Fruit fly (Drosophila melanogaster) whole organism, embryonic: ENCODE data around the gene Sar1.

ENCODE experiments used
- Aef1 ChIP-seq: fragments of 200-800 bp; sonication (Bioruptor generic); IDR thresholded peaks from 3 replicates; pipeline ENCODE4 v1.3.6; 2022; ENCODE audit warnings: missing biosample characterization, missing genetic modification characterization
- Awh ChIP-seq: fragments of 200-800 bp; sonication (Bioruptor generic); IDR thresholded peaks from 2 replicates; pipeline ENCODE4, ENCODE4 v1.3.6; 2022; ENCODE audit warnings: missing biosample characterization, missing genetic modification characterization
- CG11723 ChIP-seq: fragments of 200-800 bp; sonication (Bioruptor generic); optimal IDR thresholded peaks from 2 replicates; lab custom pipeline; 2017; ENCODE audit warnings: missing biosample characterization, mild to moderate bottlenecking, missing genetic modification characterization
- CG12104 ChIP-seq: fragments of 200-800 bp; sonication (Bioruptor generic); optimal IDR thresholded peaks from 3 replicates; lab custom pipeline; 2016; ENCODE audit warnings: missing biosample characterization, missing genetic modification characterization
- CG12769 ChIP-seq: fragments of 200-800 bp; sonication (Bioruptor generic); optimal IDR thresholded peaks from 2 replicates; lab custom pipeline; 2019; ENCODE audit warnings: missing biosample characterization, mild to moderate bottlenecking, missing genetic modification characterization, moderate library complexity
- CG13624 ChIP-seq: fragments of 200-800 bp; sonication (Bioruptor generic); optimal IDR thresholded peaks from 2 replicates; lab custom pipeline; 2016; ENCODE audit warnings: missing biosample characterization, missing genetic modification characterization
- CG14710 ChIP-seq: fragments of 200-800 bp; sonication (Bioruptor generic); optimal IDR thresholded peaks from 3 replicates; lab custom pipeline; 2019; ENCODE audit warnings: missing biosample characterization, mild to moderate bottlenecking, missing genetic modification characterization, moderate library complexity
- CG15011 ChIP-seq: fragments of 200-800 bp; sonication (Bioruptor generic); optimal IDR thresholded peaks from 3 replicates; lab custom pipeline; 2018; ENCODE audit warnings: missing biosample characterization, mild to moderate bottlenecking, missing genetic modification characterization
- CG1832 ChIP-seq: fragments of 200-800 bp; sonication (Bioruptor generic); optimal IDR thresholded peaks from 2 replicates; lab custom pipeline; 2017; ENCODE audit warnings: missing biosample characterization, mild to moderate bottlenecking, missing genetic modification characterization, inconsistent platforms
- CG30403 ChIP-seq: fragments of 200-800 bp; sonication (Bioruptor generic); optimal IDR thresholded peaks from 3 replicates; lab custom pipeline; 2016; ENCODE audit warnings: missing biosample characterization, missing genetic modification characterization
- CG31224 ChIP-seq: fragments of 200-800 bp; sonication (Bioruptor generic); IDR thresholded peaks from 2 replicates; pipeline ENCODE4 v1.3.6; 2022; ENCODE audit warnings: missing biosample characterization, missing genetic modification characterization
- CG32767 ChIP-seq: fragments of 200-800 bp; sonication (Bioruptor generic); IDR thresholded peaks from 2 replicates; pipeline ENCODE4 v1.3.6; 2022; ENCODE audit warnings: missing biosample characterization, missing genetic modification characterization
- CG3281 ChIP-seq: fragments of 200-800 bp; sonication (Bioruptor generic); optimal IDR thresholded peaks from 3 replicates; lab custom pipeline; 2017; ENCODE audit warnings: missing biosample characterization, mild to moderate bottlenecking, missing genetic modification characterization
- CG3407 ChIP-seq: fragments of 200-800 bp; sonication (Bioruptor generic); optimal IDR thresholded peaks from 2 replicates; lab custom pipeline; 2018; ENCODE audit warnings: missing biosample characterization, mild to moderate bottlenecking, missing genetic modification characterization
- CG34224 ChIP-seq: fragments of 200-800 bp; sonication (Bioruptor generic); IDR thresholded peaks from 3 replicates; pipeline ENCODE4 v1.3.6; 2022; ENCODE audit warnings: missing biosample characterization, missing genetic modification characterization; ENCODE audit not compliant: partially characterized antibody
- CG4328 ChIP-seq: fragments of 200-800 bp; sonication (Bioruptor generic); optimal IDR thresholded peaks from 3 replicates; lab custom pipeline; 2017; ENCODE audit warnings: missing biosample characterization, missing genetic modification reagents, missing genetic modification characterization
- CG6272 ChIP-seq: fragments of 200-800 bp; sonication (Bioruptor generic); IDR thresholded peaks from 2 replicates; pipeline ENCODE4 v1.3.6; 2022; ENCODE audit warnings: missing biosample characterization, missing genetic modification characterization
- CG6654 ChIP-seq: fragments of 200-800 bp; sonication (Bioruptor generic); optimal IDR thresholded peaks from 2 replicates; lab custom pipeline; 2017; ENCODE audit warnings: missing biosample characterization, mild to moderate bottlenecking, missing genetic modification characterization
- CG6765 ChIP-seq: fragments of 200-800 bp; sonication (Bioruptor generic); optimal IDR thresholded peaks from 3 replicates; lab custom pipeline; 2017; ENCODE audit warnings: missing biosample characterization, mild to moderate bottlenecking, missing genetic modification characterization
- CG7271 ChIP-seq: fragments of 200-800 bp; sonication (Bioruptor generic); optimal IDR thresholded peaks from 2 replicates; lab custom pipeline; 2018; ENCODE audit warnings: missing biosample characterization, mild to moderate bottlenecking, missing genetic modification characterization, moderate library complexity
- CG8765 ChIP-seq: fragments of 200-800 bp; sonication (Bioruptor generic); IDR thresholded peaks from 2 replicates; pipeline ENCODE4 v1.3.6; 2022; ENCODE audit warnings: missing biosample characterization, missing genetic modification characterization
- Chrac-16 ChIP-seq: fragments of 200-800 bp; sonication (Bioruptor generic); optimal IDR thresholded peaks from 3 replicates; lab custom pipeline; 2016; ENCODE audit warnings: missing biosample characterization, missing genetic modification characterization
- Gsc ChIP-seq: fragments of 200-800 bp; sonication (Bioruptor generic); IDR thresholded peaks from 2 replicates; pipeline ENCODE4 v1.3.6; 2022; ENCODE audit warnings: missing biosample characterization, missing genetic modification characterization
- Gug ChIP-seq: fragments of 200-800 bp; sonication (Bioruptor generic); IDR thresholded peaks from 4 replicates; pipeline ENCODE4 v1.3.6; 2022; ENCODE audit warnings: missing biosample characterization, missing genetic modification characterization
- HmgZ ChIP-seq: fragments of 200-800 bp; sonication (Bioruptor generic); optimal IDR thresholded peaks from 2 replicates; lab custom pipeline; 2018; ENCODE audit warnings: missing biosample characterization, mild to moderate bottlenecking, missing genetic modification characterization
- Nf-YC ChIP-seq: fragments of 200-800 bp; optimal IDR thresholded peaks from 3 replicates; lab custom pipeline; 2019; ENCODE audit warnings: missing biosample characterization, mild to moderate bottlenecking, missing genetic modification characterization, moderate library complexity
- NfI ChIP-seq: fragments of 200-800 bp; sonication (Bioruptor generic); optimal IDR thresholded peaks from 3 replicates; lab custom pipeline; 2018; ENCODE audit warnings: missing biosample characterization, mild to moderate bottlenecking, missing genetic modification characterization, moderate library complexity
- Rx ChIP-seq: fragments of 200-800 bp; sonication (Bioruptor generic); IDR thresholded peaks from 2 replicates; pipeline ENCODE4 v1.3.6; 2022; ENCODE audit warnings: missing biosample characterization, missing genetic modification characterization
- Six4 ChIP-seq: fragments of 200-800 bp; sonication (Bioruptor generic); optimal IDR thresholded peaks from 2 replicates; lab custom pipeline; 2016; ENCODE audit warnings: missing biosample characterization, missing genetic modification characterization
- Vsx1 ChIP-seq: fragments of 200-800 bp; sonication (Bioruptor generic); optimal IDR thresholded peaks from 2 replicates; lab custom pipeline; 2017; ENCODE audit warnings: missing biosample characterization, mild to moderate bottlenecking, missing genetic modification characterization, missing genetic modification reagents
- ac ChIP-seq: fragments of 200-800 bp; sonication (Bioruptor generic); optimal IDR thresholded peaks from 3 replicates; lab custom pipeline; 2017; ENCODE audit warnings: missing biosample characterization, mild to moderate bottlenecking, missing genetic modification characterization
- ase ChIP-seq: fragments of 200-800 bp; sonication (Bioruptor generic); IDR thresholded peaks from 3 replicates; pipeline ENCODE4 v1.3.6; 2022; ENCODE audit warnings: missing biosample characterization, missing genetic modification characterization
- chinmo ChIP-seq: fragments of 200-800 bp; sonication (Bioruptor generic); IDR thresholded peaks from 4 replicates; pipeline ENCODE4 v1.3.6; 2022; ENCODE audit warnings: missing biosample characterization, missing genetic modification characterization; ENCODE audit not compliant: partially characterized antibody
- ewg ChIP-seq: fragments of 200-800 bp; sonication (Bioruptor generic); optimal IDR thresholded peaks from 3 replicates; lab custom pipeline; 2017; ENCODE audit warnings: mild to moderate bottlenecking, missing biosample characterization, missing genetic modification reagents, missing genetic modification characterization
- fd96Cb ChIP-seq: fragments of 200-800 bp; sonication (Bioruptor generic); optimal IDR thresholded peaks from 2 replicates; lab custom pipeline; 2018; ENCODE audit warnings: missing biosample characterization, mild to moderate bottlenecking, missing genetic modification characterization, moderate library complexity
- ftz-f1 ChIP-seq: fragments of 200-800 bp; sonication (Bioruptor generic); optimal IDR thresholded peaks from 2 replicates; lab custom pipeline; 2016; ENCODE audit warnings: missing biosample characterization, missing genetic modification characterization
- grn ChIP-seq: fragments of 200-800 bp; sonication (Bioruptor generic); optimal IDR thresholded peaks from 3 replicates; lab custom pipeline; 2017; ENCODE audit warnings: missing biosample characterization, missing genetic modification characterization
- hkb ChIP-seq, 2 experiments: fragments of 200-800 bp in 1 of 2; fragments of >200 bp in 1 of 2; sonication (Bioruptor generic) in 1 of 2; IDR thresholded peaks in 1 of 2; optimal IDR thresholded peaks in 1 of 2; 2 replicates each; pipeline versions ENCODE4 v1.3.6 to Lab custom; 2017 to 2022; ENCODE audit warnings: missing biosample characterization in 1 of 2, missing genetic modification characterization in 1 of 2
- ken ChIP-seq: fragments of 200-800 bp; sonication (Bioruptor generic); IDR thresholded peaks from 3 replicates; pipeline ENCODE4 v1.3.6; 2022; ENCODE audit warnings: missing biosample characterization, missing genetic modification characterization
- klu ChIP-seq: fragments of 200-800 bp; sonication (Bioruptor generic); IDR thresholded peaks from 2 replicates; pipeline ENCODE4 v1.3.6; 2022; ENCODE audit warnings: missing biosample characterization, missing genetic modification characterization
- lab ChIP-seq: fragments of 200-800 bp; sonication (Bioruptor generic); optimal IDR thresholded peaks from 3 replicates; lab custom pipeline; 2017; ENCODE audit warnings: missing biosample characterization, missing genetic modification characterization, mild to moderate bottlenecking, moderate library complexity, missing genetic modification reagents
- lola ChIP-seq, 3 experiments: fragments of >200 bp in 2 of 3; fragments of 200-800 bp in 1 of 3; sonication (Bioruptor generic) in 1 of 3; optimal IDR thresholded peaks; 2 replicates each; lab custom pipeline; 2017 to 2019; ENCODE audit warnings: missing biosample characterization in 3 of 3, missing genetic modification characterization in 3 of 3, mild to moderate bottlenecking in 1 of 3, moderate library complexity in 1 of 3
- lov ChIP-seq, 2 experiments: fragments of 200-800 bp in 1 of 2; fragments of >200 bp in 1 of 2; sonication (Bioruptor generic) in 1 of 2; IDR thresholded peaks in 1 of 2; optimal IDR thresholded peaks in 1 of 2; 2 replicates in 1 of 2; 3 replicates in 1 of 2; pipeline versions ENCODE4 v1.3.6 to Lab custom; 2017 to 2022; ENCODE audit warnings: missing biosample characterization in 1 of 2, missing genetic modification characterization in 1 of 2
- sens ChIP-seq: fragments of 200-800 bp; sonication (Bioruptor generic); peaks from one replicate; lab custom pipeline; 2016; ENCODE audit warnings: missing biosample characterization, missing genetic modification characterization
- trem ChIP-seq: fragments of 200-800 bp; optimal IDR thresholded peaks from 3 replicates; lab custom pipeline; 2019; ENCODE audit warnings: missing biosample characterization, mild to moderate bottlenecking, missing genetic modification characterization, moderate library complexity

Sar1 gene

dm6 chr3R:22356464-22357410 lies at the start of gene Sar1 (continued):
- TF ChIP-seq Nf-YC (tag; lab: Kevin White, UChicago) (no peak), CG6272 (0 out of 2 replicates have a peak, but pooled peaks have one; percentile 19), CG14710 (tag; lab: Kevin White, UChicago) (peak; percentile 84), NfI (GFP tag; lab: Kevin White, UChicago) (no peak), CG34224 (GFP tag; lab: Robert Waterston, UW) (peak; percentile 88), Chrac-16 (GFP tag; lab: Kevin White, UChicago) (no peak), HmgZ (tag; lab: Kevin White, UChicago) (peak; percentile 92), CG1832 (peak; percentile 69), CG12769 (tag; lab: Kevin White, UChicago) (peak; percentile 55), chinmo (GFP tag; lab: Robert Waterston, UW) (peak; percentile 94; the same call in 3 of the 4 replicates), Rx (GFP tag; lab: Robert Waterston, UW) (no peak), CG31224 (GFP tag; lab: Robert Waterston, UW) (no peak), lab (GFP tag; lab: Kevin White, UChicago) (peak; percentile 11), CG12104 (GFP tag; lab: Kevin White, UChicago) (no peak)
- TF ChIP-seq, all 482 proteins: peak for 210

dm6 chr3R:22323994-22324393 lies 32.5 kb upstream of the Sar1 start, which contains the start of gene CG34377:
CG34377 (minus strand) TSS chr3R:22324094.
- no peak for TF ChIP-seq ftz-f1 (GFP tag; lab: Kevin White, UChicago)
- no peak for TF ChIP-seq CG13624 (GFP tag; lab: Kevin White, UChicago)
- TF ChIP-seq ken (GFP tag; lab: Robert Waterston, UW) = no peak
- no peak for TF ChIP-seq CG11723 (GFP tag; lab: Kevin White, UChicago)
- no peak for TF ChIP-seq lov (optimal IDR thresholded peaks at IDR 0.05; lab: Kevin White, UChicago)
- TF ChIP-seq lov (GFP tag; IDR thresholded peaks at IDR 0.05; lab: Robert Waterston, UW) = 0 out of 3 replicates have a peak, but pooled peaks have one; percentile 21
- no peak for TF ChIP-seq trem
- TF ChIP-seq sens (GFP tag; lab: Kevin White, UChicago) = no peak
- no peak for TF ChIP-seq Vsx1

- TF ChIP-seq fd96Cb = peak; percentile 4
- TF ChIP-seq klu (GFP tag; lab: Robert Waterston, UW) = no peak
- TF ChIP-seq Six4 (GFP tag; lab: Kevin White, UChicago) = no peak
- TF ChIP-seq Awh (GFP tag; lab: Robert Waterston, UW) = no peak
- no peak for TF ChIP-seq lola (GFP tag; optimal IDR thresholded peaks at IDR 0.05; lab: Kevin White, UChicago)
- TF ChIP-seq CG15011 = no peak
- TF ChIP-seq CG3407 (GFP tag; lab: Kevin White, UChicago) = peak; percentile 6
- TF ChIP-seq CG6765 = no peak
- TF ChIP-seq CG6654 = no peak
- TF ChIP-seq hkb (optimal IDR thresholded peaks at IDR 0.05; lab: Kevin White, UChicago) = no peak
- no peak for TF ChIP-seq hkb (GFP tag; IDR thresholded peaks at IDR 0.05; lab: Robert Waterston, UW)
- TF ChIP-seq CG8765 = no peak
- no peak for TF ChIP-seq CG32767 (GFP tag; lab: Robert Waterston, UW)
- TF ChIP-seq Aef1 (GFP tag; lab: Robert Waterston, UW) = no peak
- TF ChIP-seq CG7271 = no peak
- TF ChIP-seq ase (GFP tag; lab: Robert Waterston, UW) = no peak
- no peak for TF ChIP-seq CG4328 (GFP tag; lab: Kevin White, UChicago)
- TF ChIP-seq ewg = no peak
- TF ChIP-seq CG30403 = no peak
- TF ChIP-seq grn (GFP tag; lab: Kevin White, UChicago) = no peak
- TF ChIP-seq CG3281 = no peak
- no peak for TF ChIP-seq Gug (GFP tag; lab: Robert Waterston, UW)
- no peak for TF ChIP-seq Gsc
- TF ChIP-seq ac (GFP tag; lab: Kevin White, UChicago) = no peak
Measured at dm6 chr3R:22324736-22325135, 31.7 kb upstream of the Sar1 start.
